Fruit fly (Drosophila melanogaster) whole organism, embryonic: ENCODE results near the gene isoQC.

Source experiments
- Antp ChIP-seq: fragments of 200-800 bp; sonication (Bioruptor generic); optimal IDR thresholded peaks from 3 replicates; lab custom pipeline; 2016; ENCODE audit warnings: missing biosample characterization, missing genetic modification characterization
- Bgb ChIP-seq: fragments of 200-800 bp; sonication (Bioruptor generic); IDR thresholded peaks from 2 replicates; pipeline ENCODE4 v1.3.6; 2022; ENCODE audit warnings: missing biosample characterization, missing genetic modification characterization; ENCODE audit not compliant: partially characterized antibody
- CG10654 ChIP-seq: fragments of 200-800 bp; sonication (Bioruptor generic); optimal IDR thresholded peaks from 2 replicates; lab custom pipeline; 2016; ENCODE audit warnings: missing biosample characterization, missing genetic modification characterization
- CG11093 ChIP-seq: fragments of 200-800 bp; sonication (Bioruptor generic); IDR thresholded peaks from 3 replicates; pipeline ENCODE4 v1.3.6; 2022; ENCODE audit warnings: missing biosample characterization, missing genetic modification characterization
- CG11560 ChIP-seq: fragments of 200-800 bp; sonication (Bioruptor generic); IDR thresholded peaks from 3 replicates; pipeline ENCODE4 v1.3.6; 2022; ENCODE audit warnings: missing biosample characterization, missing genetic modification characterization
- CG14965 ChIP-seq: fragments of 200-800 bp; sonication (Bioruptor generic); optimal IDR thresholded peaks from 2 replicates; lab custom pipeline; 2016; ENCODE audit warnings: missing biosample characterization, missing genetic modification characterization, borderline replicate concordance
- CG15269 ChIP-seq: fragments of 200-800 bp; sonication (Bioruptor generic); optimal IDR thresholded peaks from 2 replicates; lab custom pipeline; 2018; ENCODE audit warnings: missing biosample characterization, mild to moderate bottlenecking, missing genetic modification characterization, moderate library complexity
- CG15601 ChIP-seq: fragments of 200-800 bp; sonication (Bioruptor generic); optimal IDR thresholded peaks from 3 replicates; lab custom pipeline; 2019; ENCODE audit warnings: missing biosample characterization, mild to moderate bottlenecking, missing genetic modification characterization, moderate library complexity
- CG15696 ChIP-seq: fragments of 200-800 bp; sonication (Bioruptor generic); optimal IDR thresholded peaks from 2 replicates; lab custom pipeline; 2019; ENCODE audit warnings: missing biosample characterization, mild to moderate bottlenecking, missing genetic modification characterization, moderate library complexity
- CG16813 ChIP-seq: fragments of 200-800 bp; sonication (Bioruptor generic); IDR thresholded peaks from 3 replicates; pipeline ENCODE4 v1.3.6; 2022; ENCODE audit warnings: missing biosample characterization, missing genetic modification characterization; ENCODE audit not compliant: partially characterized antibody
- CG17359 ChIP-seq: fragments of 200-800 bp; sonication (Bioruptor generic); optimal IDR thresholded peaks from 3 replicates; lab custom pipeline; 2018; ENCODE audit warnings: missing biosample characterization, mild to moderate bottlenecking, missing genetic modification characterization, moderate library complexity
- CG17612 ChIP-seq: fragments of 200-800 bp; sonication (Bioruptor generic); IDR thresholded peaks from 2 replicates; pipeline ENCODE4 v1.3.6; 2022; ENCODE audit warnings: missing biosample characterization, missing genetic modification characterization
- CG3163 ChIP-seq: fragments of 200-800 bp; sonication (Bioruptor generic); optimal IDR thresholded peaks from 3 replicates; lab custom pipeline; 2016; ENCODE audit warnings: missing biosample characterization, missing genetic modification characterization
- CG5953 ChIP-seq: fragments of 200-800 bp; sonication (Bioruptor generic); IDR thresholded peaks from 2 replicates; pipeline ENCODE4 v1.3.6; 2022; ENCODE audit warnings: missing biosample characterization, missing genetic modification characterization
- CG6654 ChIP-seq: fragments of 200-800 bp; sonication (Bioruptor generic); optimal IDR thresholded peaks from 2 replicates; lab custom pipeline; 2017; ENCODE audit warnings: missing biosample characterization, mild to moderate bottlenecking, missing genetic modification characterization
- CG7839 ChIP-seq: fragments of 200-800 bp; sonication (Bioruptor generic); optimal IDR thresholded peaks from 3 replicates; lab custom pipeline; 2018; ENCODE audit warnings: missing biosample characterization, mild to moderate bottlenecking, missing genetic modification characterization, moderate library complexity
- CG7987 ChIP-seq: fragments of 200-800 bp; sonication (Bioruptor generic); optimal IDR thresholded peaks from 2 replicates; lab custom pipeline; 2018; ENCODE audit warnings: missing biosample characterization, mild to moderate bottlenecking, missing genetic modification characterization, moderate library complexity
- Camta ChIP-seq: fragments of 200-800 bp; sonication (Bioruptor generic); optimal IDR thresholded peaks from 2 replicates; lab custom pipeline; 2016; ENCODE audit warnings: missing biosample characterization, missing genetic modification characterization
- CkIIα-i1 ChIP-seq: fragments of 200-800 bp; sonication (Bioruptor generic); IDR thresholded peaks from 2 replicates; pipeline ENCODE4 v1.3.6; 2022; ENCODE audit warnings: missing biosample characterization, missing genetic modification characterization
- Dbx ChIP-seq: fragments of 200-800 bp; sonication (Bioruptor generic); IDR thresholded peaks from 3 replicates; pipeline ENCODE4 v1.3.6; 2022; ENCODE audit warnings: missing biosample characterization, missing genetic modification characterization
- Dip3 ChIP-seq: fragments of 200-800 bp; sonication (Bioruptor generic); optimal IDR thresholded peaks from 3 replicates; lab custom pipeline; 2016; ENCODE audit warnings: missing biosample characterization, missing genetic modification characterization
- Dp ChIP-seq: fragments of 200-800 bp; sonication (Bioruptor generic); optimal IDR thresholded peaks from 2 replicates; lab custom pipeline; 2018; ENCODE audit warnings: missing biosample characterization, mild to moderate bottlenecking, missing genetic modification characterization, moderate library complexity
- Elba2 ChIP-seq: fragments of 200-800 bp; sonication (Bioruptor generic); optimal IDR thresholded peaks from 3 replicates; lab custom pipeline; 2016; ENCODE audit warnings: missing biosample characterization, missing genetic modification characterization
- GATAe ChIP-seq: fragments of 200-800 bp; sonication (Bioruptor generic); conservative IDR thresholded peaks from 2 replicates; pipeline ENCODE4 v1.3.6; 2022; ENCODE audit warnings: missing biosample characterization, missing genetic modification characterization
- H15 ChIP-seq: fragments of 200-800 bp; sonication (Bioruptor generic); IDR thresholded peaks from 3 replicates; pipeline ENCODE4 v1.3.6; 2022; ENCODE audit warnings: missing biosample characterization, missing genetic modification characterization
- HLH54F ChIP-seq: fragments of 200-800 bp; sonication (Bioruptor generic); optimal IDR thresholded peaks from 3 replicates; lab custom pipeline; 2016; ENCODE audit warnings: missing biosample characterization, missing genetic modification characterization
- Lpt ChIP-seq: fragments of >200 bp; optimal IDR thresholded peaks from 2 replicates; lab custom pipeline; 2018; ENCODE audit warnings: missing biosample characterization, missing genetic modification characterization
- Mrtf ChIP-seq: fragments of 200-800 bp; sonication (Bioruptor generic); IDR thresholded peaks from 3 replicates; pipeline ENCODE4 v1.3.6; 2022; ENCODE audit warnings: missing biosample characterization, missing genetic modification characterization
- Nf-YB ChIP-seq: fragments of 200-800 bp; sonication (Bioruptor generic); optimal IDR thresholded peaks from 3 replicates; lab custom pipeline; 2019; ENCODE audit warnings: missing biosample characterization, mild to moderate bottlenecking, missing genetic modification characterization, moderate library complexity
- PHDP ChIP-seq: fragments of 200-800 bp; sonication (Bioruptor generic); optimal IDR thresholded peaks from 3 replicates; lab custom pipeline; 2018; ENCODE audit warnings: missing biosample characterization, mild to moderate bottlenecking, missing genetic modification characterization, moderate library complexity
- Rfx ChIP-seq: fragments of 200-800 bp; sonication (Bioruptor generic); IDR thresholded peaks from 2 replicates; pipeline ENCODE4 v1.3.6; 2022; ENCODE audit warnings: missing biosample characterization, missing genetic modification characterization
- Scr ChIP-seq: fragments of 200-800 bp; sonication (Bioruptor generic); IDR thresholded peaks from 2 replicates; pipeline ENCODE4 v1.3.6; 2022; ENCODE audit warnings: missing biosample characterization, missing genetic modification characterization; ENCODE audit not compliant: partially characterized antibody
- abd-A ChIP-seq: fragments of 200-800 bp; sonication (Bioruptor generic); optimal IDR thresholded peaks from 3 replicates; lab custom pipeline; 2019; ENCODE audit warnings: missing biosample characterization, mild to moderate bottlenecking, missing genetic modification characterization, moderate library complexity
- amos ChIP-seq: fragments of 200-800 bp; sonication (Bioruptor generic); IDR thresholded peaks from 2 replicates; pipeline ENCODE4 v1.3.6; 2022; ENCODE audit warnings: missing biosample characterization, missing genetic modification characterization; ENCODE audit not compliant: partially characterized antibody
- ara ChIP-seq: fragments of 200-800 bp; sonication (Bioruptor generic); IDR thresholded peaks from 2 replicates; pipeline ENCODE4 v1.3.6; 2022; ENCODE audit warnings: missing biosample characterization, missing genetic modification characterization
- bigmax ChIP-seq: fragments of 200-800 bp; sonication (Bioruptor generic); optimal IDR thresholded peaks from 2 replicates; lab custom pipeline; 2018; ENCODE audit warnings: missing biosample characterization, mild to moderate bottlenecking, missing genetic modification characterization
- bsh ChIP-seq, 2 experiments: fragments of 200-800 bp; sonication (Bioruptor generic); optimal IDR thresholded peaks; 2 replicates each; lab custom pipeline; 2017 to 2018; ENCODE audit warnings: mild to moderate bottlenecking in 2 of 2, missing biosample characterization in 2 of 2, missing genetic modification characterization in 2 of 2, moderate library complexity in 1 of 2
- danr ChIP-seq: fragments of 200-800 bp; sonication (Bioruptor generic); IDR thresholded peaks from 2 replicates; pipeline ENCODE4 v1.3.6; 2022; ENCODE audit warnings: missing biosample characterization, missing genetic modification characterization
- dpn ChIP-seq, 2 experiments: fragments of 200-800 bp; sonication (Bioruptor generic); optimal IDR thresholded peaks; 3 replicates each; lab custom pipeline; 2016; ENCODE audit warnings: missing biosample characterization in 2 of 2, missing genetic modification characterization in 2 of 2
- fu2 ChIP-seq: fragments of 200-800 bp; sonication (Bioruptor generic); optimal IDR thresholded peaks from 2 replicates; lab custom pipeline; 2016; ENCODE audit warnings: missing biosample characterization, missing genetic modification characterization
- gce ChIP-seq: fragments of 200-800 bp; sonication (Bioruptor generic); IDR thresholded peaks from 3 replicates; pipeline ENCODE4 v1.3.6; 2022; ENCODE audit warnings: missing biosample characterization, missing genetic modification characterization
- hkb ChIP-seq, 2 experiments: fragments of 200-800 bp in 1 of 2; fragments of >200 bp in 1 of 2; sonication (Bioruptor generic) in 1 of 2; IDR thresholded peaks in 1 of 2; optimal IDR thresholded peaks in 1 of 2; 2 replicates each; pipeline versions ENCODE4 v1.3.6 to Lab custom; 2017 to 2022; ENCODE audit warnings: missing biosample characterization in 1 of 2, missing genetic modification characterization in 1 of 2
- jumu ChIP-seq: fragments of 200-800 bp; sonication (Bioruptor generic); optimal IDR thresholded peaks from 3 replicates; lab custom pipeline; 2016; ENCODE audit warnings: missing biosample characterization, missing genetic modification characterization
- lab ChIP-seq: fragments of 200-800 bp; sonication (Bioruptor generic); optimal IDR thresholded peaks from 3 replicates; lab custom pipeline; 2017; ENCODE audit warnings: missing biosample characterization, missing genetic modification characterization, mild to moderate bottlenecking, moderate library complexity, missing genetic modification reagents
- mld ChIP-seq: fragments of 200-800 bp; sonication (Bioruptor generic); IDR thresholded peaks from 3 replicates; pipeline ENCODE4 v1.3.6; 2022; ENCODE audit warnings: missing biosample characterization, missing genetic modification characterization; ENCODE audit not compliant: partially characterized antibody
- nau ChIP-seq: fragments of 200-800 bp; sonication (Bioruptor generic); optimal IDR thresholded peaks from 3 replicates; lab custom pipeline; 2017; ENCODE audit warnings: missing biosample characterization, mild to moderate bottlenecking, missing genetic modification characterization, missing genetic modification reagents
- ranshi ChIP-seq: fragments of 200-800 bp; sonication (Bioruptor generic); IDR thresholded peaks from 2 replicates; pipeline ENCODE4 v1.3.6; 2022; ENCODE audit warnings: missing biosample characterization, missing genetic modification characterization
- sim ChIP-seq: fragments of 200-800 bp; sonication (Bioruptor generic); IDR thresholded peaks from 2 replicates; pipeline ENCODE4 v1.3.6; 2022; ENCODE audit warnings: missing biosample characterization, missing genetic modification characterization
- sisA ChIP-seq: fragments of 200-800 bp; sonication (Bioruptor generic); IDR thresholded peaks from 2 replicates; pipeline ENCODE4 v1.3.6; 2022; ENCODE audit warnings: missing biosample characterization, missing genetic modification characterization
- ssp ChIP-seq: fragments of 200-800 bp; sonication (Bioruptor generic); IDR thresholded peaks from 2 replicates; pipeline ENCODE4 v1.3.6; 2022; ENCODE audit warnings: missing biosample characterization, missing genetic modification characterization
- stc ChIP-seq: fragments of 200-800 bp; sonication (Bioruptor generic); IDR thresholded peaks from 2 replicates; pipeline ENCODE4 v1.3.6; 2022; ENCODE audit warnings: missing biosample characterization, missing genetic modification characterization

The isoQC gene

dm6 chr3L:20494262-20494601 is 20.0 kb downstream of the isoQC start (continued):
- TF ChIP-seq hkb (optimal IDR thresholded peaks at IDR 0.05; lab: Kevin White, UChicago) (no peak), hkb (GFP tag; IDR thresholded peaks at IDR 0.05; lab: Robert Waterston, UW) (no peak), Lpt (GFP tag; lab: Kevin White, UChicago) (no peak), sim (GFP tag; lab: Robert Waterston, UW) (no peak), CG17612 (GFP tag; lab: Robert Waterston, UW) (no peak), PHDP (tag; lab: Kevin White, UChicago) (peak; percentile 48), CkIIα-i1 (no peak), Elba2 (GFP tag; lab: Kevin White, UChicago) (no peak), CG15601 (tag; lab: Kevin White, UChicago) (no peak), CG7987 (no peak), dpn (GFP tag; optimal IDR thresholded peaks at IDR 0.05; lab: Kevin White, UChicago) (no peak), Rfx (peak; percentile 28; the same call in 1 of the 2 replicates), CG15269 (tag; lab: Kevin White, UChicago) (peak; percentile 43), amos (GFP tag; lab: Robert Waterston, UW) (no peak), lab (GFP tag; lab: Kevin White, UChicago) (peak; percentile 64), CG11560 (tag; lab: Robert Waterston, UW) (no peak), fu2 (GFP tag; lab: Kevin White, UChicago) (no peak), Mrtf (GFP tag; lab: Robert Waterston, UW) (no peak), bsh (GFP tag; optimal IDR thresholded peaks at IDR 0.05; lab: Kevin White, UChicago) (no peak), ranshi (GFP tag; lab: Robert Waterston, UW) (no peak), ara (GFP tag; lab: Robert Waterston, UW) (no peak), CG14965 (no peak), CG11093 (GFP tag; lab: Robert Waterston, UW) (no peak), Dp (no peak), bigmax (GFP tag; lab: Kevin White, UChicago) (no peak), Camta (GFP tag; lab: Kevin White, UChicago) (peak; percentile 22), mld (GFP tag; lab: Robert Waterston, UW) (no peak), Dip3 (GFP tag; lab: Kevin White, UChicago) (no peak), CG7839 (peak; percentile 52), CG3163 (GFP tag; lab: Kevin White, UChicago) (no peak), nau (GFP tag; lab: Kevin White, UChicago) (no peak), Dbx (GFP tag; lab: Robert Waterston, UW) (no peak), Nf-YB (GFP tag; lab: Kevin White, UChicago) (peak; percentile 4), CG15696 (tag; lab: Kevin White, UChicago) (no peak), jumu (GFP tag; lab: Kevin White, UChicago) (no peak), abd-A (tag; lab: Kevin White, UChicago) (no peak), GATAe (GFP tag; lab: Robert Waterston, UW) (no peak), H15 (GFP tag; lab: Robert Waterston, UW) (no peak), Bgb (GFP tag; lab: Robert Waterston, UW) (no peak), CG5953 (no peak), HLH54F (no peak), Antp (GFP tag; lab: Kevin White, UChicago) (no peak), CG6654 (GFP tag; lab: Kevin White, UChicago) (no peak), danr (GFP tag; lab: Robert Waterston, UW) (no peak), gce (GFP tag; lab: Robert Waterston, UW) (no peak), ssp (GFP tag; lab: Robert Waterston, UW) (no peak), CG10654 (no peak), stc (GFP tag; lab: Robert Waterston, UW) (no peak), CG17359 (tag; lab: Kevin White, UChicago) (peak; percentile 3), sisA (no peak), Scr (no peak), CG16813 (GFP tag; lab: Robert Waterston, UW) (no peak)
